Fruit fly (Drosophila melanogaster) whole organism, embryonic: Measurements from ENCODE around the gene Socs36E.

Experiments
- B-H2 ChIP-seq: fragments of 200-800 bp; sonication (Bioruptor generic); optimal IDR thresholded peaks from 2 replicates; lab custom pipeline; 2018; ENCODE audit warnings: missing biosample characterization, mild to moderate bottlenecking, missing genetic modification characterization
- Bdp1 ChIP-seq: fragments of 200-800 bp; sonication (Bioruptor generic); optimal IDR thresholded peaks from 3 replicates; lab custom pipeline; 2016; ENCODE audit warnings: missing biosample characterization, missing genetic modification characterization
- CG10431 ChIP-seq: fragments of 200-800 bp; sonication (Bioruptor generic); optimal IDR thresholded peaks from 3 replicates; lab custom pipeline; 2018; ENCODE audit warnings: missing biosample characterization, mild to moderate bottlenecking, missing genetic modification characterization
- CG12299 ChIP-seq: fragments of 200-800 bp; sonication (Bioruptor generic); optimal IDR thresholded peaks from 2 replicates; lab custom pipeline; 2018; ENCODE audit warnings: missing biosample characterization, mild to moderate bottlenecking, missing genetic modification characterization
- CG15073 ChIP-seq: fragments of 200-800 bp; sonication (Bioruptor generic); optimal IDR thresholded peaks from 2 replicates; lab custom pipeline; 2016; ENCODE audit warnings: missing biosample characterization, missing genetic modification characterization
- CG17361 ChIP-seq: fragments of 200-800 bp; sonication (Bioruptor generic); IDR thresholded peaks from 3 replicates; pipeline ENCODE4 v1.3.6; 2022; ENCODE audit warnings: missing biosample characterization, missing genetic modification characterization
- CG18476 ChIP-seq: fragments of 200-800 bp; sonication (Bioruptor generic); optimal IDR thresholded peaks from 2 replicates; lab custom pipeline; 2016; ENCODE audit warnings: missing biosample characterization, mild to moderate bottlenecking, missing genetic modification characterization
- CG2199 ChIP-seq: fragments of 200-800 bp; sonication (Bioruptor generic); IDR thresholded peaks from 3 replicates; pipeline ENCODE4 v1.3.6; 2022; ENCODE audit warnings: missing biosample characterization, missing genetic modification characterization
- CG31388 ChIP-seq: fragments of 200-800 bp; sonication (Bioruptor generic); optimal IDR thresholded peaks from 2 replicates; lab custom pipeline; 2016; ENCODE audit warnings: missing biosample characterization, missing genetic modification characterization
- CG31441 ChIP-seq: fragments of 200-800 bp; sonication (Bioruptor generic); IDR thresholded peaks from 2 replicates; pipeline ENCODE4 v1.3.6; 2022; ENCODE audit warnings: missing biosample characterization, missing genetic modification characterization
- CG3281 ChIP-seq: fragments of 200-800 bp; sonication (Bioruptor generic); optimal IDR thresholded peaks from 3 replicates; lab custom pipeline; 2017; ENCODE audit warnings: missing biosample characterization, mild to moderate bottlenecking, missing genetic modification characterization
- CG3407 ChIP-seq: fragments of 200-800 bp; sonication (Bioruptor generic); optimal IDR thresholded peaks from 2 replicates; lab custom pipeline; 2018; ENCODE audit warnings: missing biosample characterization, mild to moderate bottlenecking, missing genetic modification characterization
- CG3838 ChIP-seq: fragments of 200-800 bp; sonication (Bioruptor generic); optimal IDR thresholded peaks from 3 replicates; lab custom pipeline; 2016; ENCODE audit warnings: missing biosample characterization, missing genetic modification characterization
- CG42726 ChIP-seq: fragments of 200-800 bp; sonication (Bioruptor generic); IDR thresholded peaks from 2 replicates; pipeline ENCODE4 v1.3.6; 2022; ENCODE audit warnings: missing biosample characterization, missing genetic modification characterization; ENCODE audit not compliant: partially characterized antibody
- CG4404 ChIP-seq: fragments of 200-800 bp; sonication (Bioruptor generic); IDR thresholded peaks from 2 replicates; pipeline ENCODE4 v1.3.6; 2022; ENCODE audit warnings: missing biosample characterization, missing genetic modification characterization
- CG6254 ChIP-seq: fragments of 200-800 bp; sonication (Bioruptor generic); optimal IDR thresholded peaks from 3 replicates; lab custom pipeline; 2017; ENCODE audit warnings: mild to moderate bottlenecking, missing biosample characterization, missing genetic modification reagents, missing genetic modification characterization
- CG6654 ChIP-seq: fragments of 200-800 bp; sonication (Bioruptor generic); optimal IDR thresholded peaks from 2 replicates; lab custom pipeline; 2017; ENCODE audit warnings: missing biosample characterization, mild to moderate bottlenecking, missing genetic modification characterization
- D ChIP-seq, 2 experiments: fragments of 200-800 bp in 1 of 2; fragments of >200 bp in 1 of 2; sonication (Bioruptor generic) in 1 of 2; optimal IDR thresholded peaks; 2 replicates in 1 of 2; 3 replicates in 1 of 2; lab custom pipeline; 2017; ENCODE audit warnings: mild to moderate bottlenecking in 1 of 2, missing biosample characterization in 1 of 2, missing genetic modification characterization in 1 of 2, missing genetic modification reagents in 1 of 2
- Dek ChIP-seq: fragments of 200-800 bp; sonication (Bioruptor generic); optimal IDR thresholded peaks from 3 replicates; lab custom pipeline; 2019; ENCODE audit warnings: missing biosample characterization, mild to moderate bottlenecking, missing genetic modification characterization, moderate library complexity
- Dll ChIP-seq: fragments of 200-800 bp; sonication (Bioruptor generic); IDR thresholded peaks from 4 replicates; pipeline ENCODE4 v1.3.6; 2022; ENCODE audit warnings: missing biosample characterization, missing genetic modification characterization; ENCODE audit not compliant: partially characterized antibody
- Dp ChIP-seq: fragments of 200-800 bp; sonication (Bioruptor generic); optimal IDR thresholded peaks from 2 replicates; lab custom pipeline; 2018; ENCODE audit warnings: missing biosample characterization, mild to moderate bottlenecking, missing genetic modification characterization, moderate library complexity
- E2f1 ChIP-seq: fragments of 200-800 bp; sonication (Bioruptor generic); IDR thresholded peaks from 2 replicates; pipeline ENCODE4 v1.3.6; 2022; ENCODE audit warnings: missing biosample characterization, missing genetic modification characterization
- Eip74EF ChIP-seq, 2 experiments: fragments of 200-800 bp in 1 of 2; fragments of >200 bp in 1 of 2; sonication (Bioruptor generic) in 1 of 2; optimal IDR thresholded peaks; 2 replicates each; lab custom pipeline; 2017 to 2019; ENCODE audit warnings: missing biosample characterization in 2 of 2, missing genetic modification characterization in 2 of 2, mild to moderate bottlenecking in 1 of 2, moderate library complexity in 1 of 2
- Fer1 ChIP-seq: fragments of 200-800 bp; sonication (Bioruptor generic); optimal IDR thresholded peaks from 2 replicates; lab custom pipeline; 2017; ENCODE audit warnings: missing biosample characterization, mild to moderate bottlenecking, missing genetic modification characterization
- MBD-R2 ChIP-seq: fragments of 200-800 bp; sonication (Bioruptor generic); IDR thresholded peaks from 2 replicates; pipeline ENCODE4 v1.3.6; 2022; ENCODE audit warnings: missing biosample characterization, missing genetic modification characterization
- Nf-YB ChIP-seq: fragments of 200-800 bp; sonication (Bioruptor generic); optimal IDR thresholded peaks from 3 replicates; lab custom pipeline; 2019; ENCODE audit warnings: missing biosample characterization, mild to moderate bottlenecking, missing genetic modification characterization, moderate library complexity
- Oaz ChIP-seq: fragments of 200-800 bp; sonication (Bioruptor generic); IDR thresholded peaks from 2 replicates; pipeline ENCODE4 v1.3.6; 2022; ENCODE audit warnings: missing biosample characterization, missing genetic modification characterization
- Ravus ChIP-seq: fragments of 200-800 bp; sonication (Bioruptor generic); IDR thresholded peaks from 2 replicates; pipeline ENCODE4 v1.3.6; 2022; ENCODE audit warnings: missing biosample characterization, missing genetic modification characterization
- Xbp1 ChIP-seq: fragments of 200-800 bp; sonication (Bioruptor generic); optimal IDR thresholded peaks from 3 replicates; lab custom pipeline; 2016; ENCODE audit warnings: missing biosample characterization, mild to moderate bottlenecking, missing genetic modification characterization
- ase ChIP-seq: fragments of 200-800 bp; sonication (Bioruptor generic); IDR thresholded peaks from 3 replicates; pipeline ENCODE4 v1.3.6; 2022; ENCODE audit warnings: missing biosample characterization, missing genetic modification characterization
- bab2 ChIP-seq: fragments of 200-800 bp; sonication (Bioruptor generic); optimal IDR thresholded peaks from 2 replicates; lab custom pipeline; 2016; ENCODE audit warnings: missing biosample characterization, missing genetic modification characterization
- bigmax ChIP-seq: fragments of 200-800 bp; sonication (Bioruptor generic); optimal IDR thresholded peaks from 2 replicates; lab custom pipeline; 2018; ENCODE audit warnings: missing biosample characterization, mild to moderate bottlenecking, missing genetic modification characterization
- cas ChIP-seq: fragments of 200-800 bp; sonication (Bioruptor generic); IDR thresholded peaks from 2 replicates; pipeline ENCODE4 v1.3.6; 2022; ENCODE audit warnings: missing biosample characterization, missing genetic modification characterization
- chm ChIP-seq: fragments of 200-800 bp; sonication (Bioruptor generic); IDR thresholded peaks from 2 replicates; pipeline ENCODE4 v1.3.6; 2022; ENCODE audit warnings: missing biosample characterization, missing genetic modification characterization
- da ChIP-seq: fragments of 200-800 bp; sonication (Bioruptor generic); optimal IDR thresholded peaks from 2 replicates; lab custom pipeline; 2016; ENCODE audit warnings: missing biosample characterization, missing genetic modification characterization
- eve ChIP-seq, 2 experiments: fragments of >200 bp; optimal IDR thresholded peaks; 2 replicates each; lab custom pipeline; 2017; ENCODE audit warnings: missing biosample characterization in 2 of 2, missing genetic modification characterization in 2 of 2
- fd96Cb ChIP-seq: fragments of 200-800 bp; sonication (Bioruptor generic); optimal IDR thresholded peaks from 2 replicates; lab custom pipeline; 2018; ENCODE audit warnings: missing biosample characterization, mild to moderate bottlenecking, missing genetic modification characterization, moderate library complexity
- ham ChIP-seq: fragments of 200-800 bp; sonication (Bioruptor generic); IDR thresholded peaks from 2 replicates; pipeline ENCODE4 v1.3.6; 2022; ENCODE audit warnings: missing biosample characterization, missing genetic modification characterization
- kah ChIP-seq: fragments of 200-800 bp; sonication (Bioruptor generic); optimal IDR thresholded peaks from 2 replicates; lab custom pipeline; 2018; ENCODE audit warnings: missing biosample characterization, mild to moderate bottlenecking, missing genetic modification characterization
- lab ChIP-seq: fragments of 200-800 bp; sonication (Bioruptor generic); optimal IDR thresholded peaks from 3 replicates; lab custom pipeline; 2017; ENCODE audit warnings: missing biosample characterization, missing genetic modification characterization, mild to moderate bottlenecking, moderate library complexity, missing genetic modification reagents
- mirr ChIP-seq: fragments of 200-800 bp; sonication (Bioruptor generic); optimal IDR thresholded peaks from 3 replicates; lab custom pipeline; 2018; ENCODE audit warnings: missing biosample characterization, mild to moderate bottlenecking, missing genetic modification characterization
- onecut ChIP-seq: fragments of 200-800 bp; sonication (Bioruptor generic); IDR thresholded peaks from 2 replicates; pipeline ENCODE4 v1.3.6; 2022; ENCODE audit warnings: missing biosample characterization, missing genetic modification characterization
- pzg ChIP-seq: fragments of 200-800 bp; sonication (Bioruptor generic); optimal IDR thresholded peaks from 3 replicates; lab custom pipeline; 2018; ENCODE audit warnings: missing biosample characterization, mild to moderate bottlenecking, missing genetic modification characterization, moderate library complexity
- schlank ChIP-seq: fragments of 200-800 bp; sonication (Bioruptor generic); optimal IDR thresholded peaks from 2 replicates; lab custom pipeline; 2018; ENCODE audit warnings: missing biosample characterization, mild to moderate bottlenecking, missing genetic modification characterization
- scrt ChIP-seq: fragments of 200-800 bp; sonication (Bioruptor generic); optimal IDR thresholded peaks from 2 replicates; lab custom pipeline; 2018; ENCODE audit warnings: missing biosample characterization, mild to moderate bottlenecking, missing genetic modification characterization, moderate library complexity
- sd ChIP-seq: fragments of 200-800 bp; sonication (Bioruptor generic); optimal IDR thresholded peaks from 3 replicates; lab custom pipeline; 2018; ENCODE audit warnings: missing biosample characterization, mild to moderate bottlenecking, missing genetic modification characterization, moderate library complexity
- sug ChIP-seq: fragments of 200-800 bp; optimal IDR thresholded peaks from 2 replicates; lab custom pipeline; 2019; ENCODE audit warnings: missing biosample characterization, mild to moderate bottlenecking, missing genetic modification characterization, moderate library complexity
- zfh2 ChIP-seq: fragments of 200-800 bp; sonication (Bioruptor generic); optimal IDR thresholded peaks from 2 replicates; lab custom pipeline; 2016; ENCODE audit warnings: missing biosample characterization, missing genetic modification characterization

Gene Socs36E

DNA sequence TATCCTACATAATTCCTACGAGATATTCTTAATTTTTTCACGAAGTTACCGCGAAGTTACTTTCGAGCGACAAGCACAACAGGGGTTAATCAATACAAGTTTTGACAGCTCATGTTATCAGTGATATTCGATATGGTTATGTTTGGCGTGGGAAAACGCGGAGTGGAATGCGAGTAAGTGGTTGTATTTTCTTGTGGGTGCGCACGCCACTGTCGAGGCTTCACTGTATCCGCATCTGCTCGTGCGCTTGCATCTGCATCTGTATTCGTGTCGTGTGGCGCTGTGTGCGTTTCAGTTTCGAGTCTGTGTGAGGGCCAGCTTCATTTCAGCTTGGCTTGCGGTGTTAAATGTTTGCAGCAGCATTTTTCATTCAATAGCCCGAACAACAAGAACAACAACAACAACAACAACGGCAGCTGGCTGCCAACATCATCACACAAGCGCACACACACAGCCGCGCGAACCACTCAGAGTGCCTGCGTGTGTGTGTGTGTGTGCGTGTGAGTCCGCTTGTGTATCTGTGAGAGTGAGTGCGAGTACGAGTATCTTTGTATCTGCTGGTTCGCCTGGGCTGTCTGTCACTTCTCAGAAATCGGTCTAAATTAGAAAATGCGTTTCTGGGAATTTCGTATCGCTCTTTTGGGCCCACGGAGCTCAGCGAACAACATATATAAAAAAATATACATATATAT is 937 bp downstream of the Socs36E start (continued):
- TF ChIP-seq CG3281 (GFP tag; lab: Kevin White, UChicago) (no peak), schlank (tag; lab: Kevin White, UChicago) (peak; percentile 29), Dp (no peak), MBD-R2 (GFP tag; lab: Robert Waterston, UW) (peak; percentile 24; the same call in 1 of the 2 replicates), CG6254 (no peak), sd (tag; lab: Kevin White, UChicago) (peak; percentile 84), CG3838 (GFP tag; lab: Kevin White, UChicago) (no peak), D (optimal IDR thresholded peaks at IDR 0.05; lab: Kevin White, UChicago) (no peak), D (GFP tag; optimal IDR thresholded peaks at IDR 0.05; lab: Kevin White, UChicago) (peak; percentile 13), CG42726 (0 out of 2 replicates have a peak, but pooled peaks have one; percentile 21), scrt (peak; percentile 1), kah (GFP tag; lab: Kevin White, UChicago) (no peak), bigmax (GFP tag; lab: Kevin White, UChicago) (no peak), Oaz (GFP tag; lab: Robert Waterston, UW) (peak; percentile 46; the same call in 1 of the 2 replicates), CG31388 (GFP tag; lab: Kevin White, UChicago) (no peak), ham (GFP tag; lab: Robert Waterston, UW) (no peak), CG4404 (GFP tag; lab: Robert Waterston, UW) (peak; percentile 62), ase (GFP tag; lab: Robert Waterston, UW) (peak; percentile 75), E2f1 (peak; percentile 49; the same call in 1 of the 2 replicates), CG17361 (GFP tag; lab: Robert Waterston, UW) (0 out of 3 replicates have a peak, but pooled peaks have one; percentile 53), CG31441 (GFP tag; lab: Robert Waterston, UW) (no peak), Dek (tag; lab: Kevin White, UChicago) (no peak), lab (GFP tag; lab: Kevin White, UChicago) (no peak), Eip74EF (GFP tag; optimal IDR thresholded peaks at IDR 0.05; lab: Kevin White, UChicago) (no peak), Bdp1 (GFP tag; lab: Kevin White, UChicago) (peak; percentile 7), CG15073 (GFP tag; lab: Kevin White, UChicago) (no peak), Xbp1 (GFP tag; lab: Kevin White, UChicago) (peak; percentile 46), Ravus (GFP tag; lab: Robert Waterston, UW) (no peak; the same call in 1 of the 2 replicates), sug (tag; lab: Kevin White, UChicago) (no peak), CG18476 (no peak), Nf-YB (GFP tag; lab: Kevin White, UChicago) (peak; percentile 46), CG12299 (tag; lab: Kevin White, UChicago) (no peak), CG2199 (GFP tag; lab: Robert Waterston, UW) (peak; percentile 90), mirr (GFP tag; lab: Kevin White, UChicago) (no peak), CG3407 (GFP tag; lab: Kevin White, UChicago) (no peak), fd96Cb (tag; lab: Kevin White, UChicago) (no peak), cas (GFP tag; lab: Robert Waterston, UW) (0 out of 2 replicates have a peak, but pooled peaks have one; percentile 28), eve (GFP tag; optimal IDR thresholded peaks at IDR 0.05; lab: Kevin White, UChicago) (no peak), chm (GFP tag; lab: Robert Waterston, UW) (peak; percentile 51), onecut (GFP tag; lab: Robert Waterston, UW) (peak; percentile 70), Fer1 (GFP tag; lab: Kevin White, UChicago) (no peak), CG10431 (GFP tag; lab: Kevin White, UChicago) (no peak), pzg (GFP tag; lab: Kevin White, UChicago) (no peak), Dll (GFP tag; lab: Robert Waterston, UW) (peak; percentile 36; the same call in 1 of the 4 replicates), CG6654 (GFP tag; lab: Kevin White, UChicago) (no peak), B-H2 (no peak), bab2 (GFP tag; lab: Kevin White, UChicago) (peak; percentile 57), zfh2 (GFP tag; lab: Kevin White, UChicago) (peak; percentile 66), da (GFP tag; lab: Kevin White, UChicago) (peak; percentile 70)
